Worm (Caenorhabditis elegans) whole organism, L3 larva: ENCODE measurements around the gene ZK892.6.

Source experiments
- R02D3.7 ChIP-seq: fragments of 150-350 bp; optimal IDR thresholded peaks from 2 replicates; lab custom pipeline; 2014; ENCODE audit warnings: missing biosample characterization, missing genetic modification characterization
- aly-2 ChIP-seq: fragments of 150-350 bp; optimal IDR thresholded peaks from 2 replicates; lab custom pipeline; 2014; ENCODE audit warnings: missing biosample characterization, missing genetic modification characterization
- ama-1 ChIP-seq: fragments of 150-350 bp; optimal IDR thresholded peaks from 2 replicates; lab custom pipeline; 2018
- ceh-16 ChIP-seq: sonication (generic microtip); optimal IDR thresholded peaks from 2 replicates; lab custom pipeline; 2017; ENCODE audit warnings: missing biosample characterization, missing genetic modification characterization
- ceh-82 ChIP-seq: fragments of 150-350 bp; optimal IDR thresholded peaks from 2 replicates; lab custom pipeline; 2014; ENCODE audit warnings: missing biosample characterization, missing genetic modification characterization
- daf-12 ChIP-seq: fragments of 150-350 bp; optimal IDR thresholded peaks from 2 replicates; lab custom pipeline; 2014; ENCODE audit warnings: missing biosample characterization, missing genetic modification reagents, missing genetic modification characterization
- egl-27 ChIP-seq: sonication (generic microtip); optimal IDR thresholded peaks from 4 replicates; lab custom pipeline; 2017; ENCODE audit warnings: missing biosample characterization, missing genetic modification reagents, missing genetic modification characterization
- elt-1 ChIP-seq: fragments of 150-350 bp; optimal IDR thresholded peaks from 2 replicates; lab custom pipeline; 2014; ENCODE audit warnings: missing biosample characterization, missing genetic modification characterization
- elt-2 ChIP-seq: sonication (generic microtip); optimal IDR thresholded peaks from 2 replicates; lab custom pipeline; 2016; ENCODE audit warnings: missing genetic modification reagents, mild to moderate bottlenecking, missing genetic modification characterization, missing compliant biosample characterization
- elt-3 ChIP-seq, 3 experiments: fragments of 150-350 bp in 1 of 3; sonication (generic microtip) in 2 of 3; optimal IDR thresholded peaks; 2 replicates in 2 of 3; 4 replicates in 1 of 3; lab custom pipeline; 2014 to 2017; ENCODE audit warnings: missing biosample characterization in 3 of 3, missing genetic modification characterization in 3 of 3
- eor-1 ChIP-seq, 2 experiments: fragments of 150-350 bp; optimal IDR thresholded peaks; 2 replicates each; lab custom pipeline; 2014 to 2018; ENCODE audit warnings: missing biosample characterization in 2 of 2, missing genetic modification characterization in 2 of 2
- fkh-2 ChIP-seq: fragments of 150-350 bp; optimal IDR thresholded peaks from 2 replicates; lab custom pipeline; 2014; ENCODE audit warnings: missing biosample characterization, missing genetic modification reagents, missing genetic modification characterization
- hmg-11 ChIP-seq: sonication (generic microtip); optimal IDR thresholded peaks from 2 replicates; lab custom pipeline; 2016; ENCODE audit warnings: missing genetic modification characterization, missing compliant biosample characterization
- jun-1 ChIP-seq: fragments of 150-350 bp; optimal IDR thresholded peaks from 2 replicates; lab custom pipeline; 2014; ENCODE audit warnings: missing biosample characterization, missing genetic modification reagents, missing genetic modification characterization
- lin-15B ChIP-seq: fragments of 150-350 bp; optimal IDR thresholded peaks from 2 replicates; lab custom pipeline; 2014; ENCODE audit warnings: missing biosample characterization, missing genetic modification characterization
- lin-39 ChIP-seq: fragments of 150-350 bp; optimal IDR thresholded peaks from 2 replicates; lab custom pipeline; 2018; ENCODE audit warnings: missing biosample characterization, missing genetic modification reagents, missing genetic modification characterization
- lsy-12 ChIP-seq: sonication (generic microtip); optimal IDR thresholded peaks from 2 replicates; lab custom pipeline; 2016; ENCODE audit warnings: mild to moderate bottlenecking, missing genetic modification characterization, missing compliant biosample characterization
- mml-1 ChIP-seq: fragments of 150-350 bp; sonication (generic microtip); optimal IDR thresholded peaks from 3 replicates; lab custom pipeline; 2014; ENCODE audit warnings: missing biosample characterization, missing genetic modification characterization
- nfya-1 ChIP-seq: sonication (generic microtip); optimal IDR thresholded peaks from 2 replicates; lab custom pipeline; 2017; ENCODE audit warnings: missing genetic modification characterization, mild to moderate bottlenecking, missing compliant biosample characterization, antibody characterized with exemption, moderate library complexity; ENCODE audit not compliant: insufficient read depth
- nhr-11 ChIP-seq: fragments of 150-350 bp; optimal IDR thresholded peaks from 2 replicates; lab custom pipeline; 2014; ENCODE audit warnings: missing biosample characterization, missing genetic modification characterization
- nhr-12 ChIP-seq: fragments of 150-350 bp; optimal IDR thresholded peaks from 2 replicates; lab custom pipeline; 2014; ENCODE audit warnings: missing biosample characterization, missing genetic modification characterization
- nhr-23 ChIP-seq: fragments of 150-350 bp; optimal IDR thresholded peaks from 2 replicates; lab custom pipeline; 2014; ENCODE audit warnings: missing biosample characterization, missing genetic modification reagents, missing genetic modification characterization
- nhr-28 ChIP-seq: fragments of 150-350 bp; optimal IDR thresholded peaks from 2 replicates; lab custom pipeline; 2014; ENCODE audit warnings: missing biosample characterization, missing genetic modification characterization
- nhr-67 ChIP-seq: fragments of 150-350 bp; optimal IDR thresholded peaks from 2 replicates; lab custom pipeline; 2014; ENCODE audit warnings: missing biosample characterization, missing genetic modification characterization
- nhr-76 ChIP-seq: fragments of 150-350 bp; sonication (generic microtip); optimal IDR thresholded peaks from 5 replicates; lab custom pipeline; 2014; ENCODE audit warnings: missing biosample characterization, missing genetic modification characterization
- nhr-77 ChIP-seq: fragments of 150-350 bp; optimal IDR thresholded peaks from 2 replicates; lab custom pipeline; 2014; ENCODE audit warnings: missing biosample characterization, missing genetic modification characterization
- pqm-1 ChIP-seq: fragments of 150-350 bp; optimal IDR thresholded peaks from 2 replicates; lab custom pipeline; 2017; ENCODE audit warnings: missing biosample characterization, missing genetic modification characterization, inconsistent platforms
- sea-2 ChIP-seq: fragments of 150-350 bp; sonication (generic microtip); optimal IDR thresholded peaks from 4 replicates; lab custom pipeline; 2014; ENCODE audit warnings: missing biosample characterization, missing genetic modification reagents, missing genetic modification characterization
- snpc-4 ChIP-seq: fragments of 150-350 bp; optimal IDR thresholded peaks from 2 replicates; lab custom pipeline; 2014; ENCODE audit warnings: missing biosample characterization, missing genetic modification characterization
- tbx-2 ChIP-seq: sonication (generic microtip); optimal IDR thresholded peaks from 2 replicates; lab custom pipeline; 2016; ENCODE audit warnings: mild to moderate bottlenecking, missing genetic modification characterization, missing compliant biosample characterization
- unc-39 ChIP-seq: sonication (generic microtip); optimal IDR thresholded peaks from 4 replicates; lab custom pipeline; 2017; ENCODE audit warnings: missing biosample characterization, missing genetic modification characterization
- zag-1 ChIP-seq: fragments of 150-350 bp; optimal IDR thresholded peaks from 2 replicates; lab custom pipeline; 2014; ENCODE audit warnings: missing biosample characterization, missing genetic modification characterization

Gene ZK892.6

ce11 chrII:9966954-9967353 lies 13.0 kb downstream of the ZK892.6 start, which contains the start of gene dtmk-1:
dtmk-1 (minus strand) TSS chrII:9967099.
- TF ChIP-seq nhr-67 (tag; lab: Kevin White, UChicago) (no peak), fkh-2 (no peak), snpc-4 (no peak), jun-1 (tag; lab: Kevin White, UChicago) (no peak), lin-15B (tag; lab: Kevin White, UChicago) (no peak), hmg-11 (tag; lab: Kevin White, UChicago) (no peak), nhr-77 (no peak), elt-2 (tag; lab: Kevin White, UChicago) (no peak), nhr-12 (tag; lab: Kevin White, UChicago) (no peak), ama-1 (lab: Kevin White, UChicago) (no peak), nhr-23 (tag; lab: Kevin White, UChicago) (peak; percentile 25), ceh-82 (tag; lab: Kevin White, UChicago) (no peak), elt-1 (tag; lab: Kevin White, UChicago) (peak; percentile 62), lsy-12 (tag; lab: Kevin White, UChicago) (no peak)

ce11 chrII:9965325-9965724 lies 14.6 kb downstream of the ZK892.6 start:
- no peak for TF ChIP-seq aly-2 (tag; lab: Kevin White, UChicago)
- no peak for TF ChIP-seq elt-2 (tag; lab: Kevin White, UChicago)
- no peak for TF ChIP-seq ama-1 (lab: Kevin White, UChicago)
- TF ChIP-seq ceh-16 (tag; lab: Kevin White, UChicago) = no peak
- peak; percentile 86 for TF ChIP-seq tbx-2 (tag; lab: Kevin White, UChicago)
- peak; percentile 56 for TF ChIP-seq pqm-1 (tag; lab: Kevin White, UChicago)

ce11 chrII:9963808-9964207 lies 16.1 kb downstream of the ZK892.6 start:
- TF ChIP-seq elt-2 (tag; lab: Kevin White, UChicago) = peak; percentile 31
- TF ChIP-seq R02D3.7 = no peak

- TF ChIP-seq zag-1 = no peak
- TF ChIP-seq nfya-1 (tag; lab: Kevin White, UChicago) = peak; percentile 38
These were observed 19.8 kb downstream of the ZK892.6 start for ce11 chrII:9960127-9960526.

- TF ChIP-seq nhr-77 (no peak), eor-1 (tag; optimal IDR thresholded peaks at IDR 0.05; lab: Kevin White, UChicago) (no peak), elt-3 (tag; optimal IDR thresholded peaks at IDR 0.05; lab: Kevin White, UChicago) (no peak), nhr-11 (tag; lab: Kevin White, UChicago) (peak; percentile 48), egl-27 (tag; lab: Kevin White, UChicago) (no peak), nhr-28 (tag; lab: Kevin White, UChicago) (no peak)
- TF ChIP-seq, all 47 proteins: peak for 1
These were observed 23.8 kb downstream of the ZK892.6 start for ce11 chrII:9956116-9956515.

- no peak for TF ChIP-seq mml-1
These were observed 25.0 kb downstream of the ZK892.6 start, which contains the start of gene egl-43 for ce11 chrII:9954885-9955284. egl-43 (plus strand) TSS chrII:9955185.

- TF ChIP-seq pqm-1 (tag; lab: Kevin White, UChicago) (no peak), mml-1 (no peak), daf-12 (tag; lab: Kevin White, UChicago) (no peak), sea-2 (GFP tag; lab: Kevin White, UChicago) (no peak), unc-39 (no peak), lin-39 (tag; lab: Kevin White, UChicago) (no peak), nhr-12 (tag; lab: Kevin White, UChicago) (no peak), eor-1 (tag; optimal IDR thresholded peaks at IDR 0.05; lab: Kevin White, UChicago) (no peak), nhr-76 (tag; lab: Kevin White, UChicago) (no peak)
These were observed 28.1 kb downstream of the ZK892.6 start for ce11 chrII:9951846-9952245.
